Fruit fly (Drosophila melanogaster) whole organism, adult: ENCODE data around the gene stac.

Experiments used
- CG12768 ChIP-seq: fragments of 200-800 bp; sonication (Bioruptor generic); optimal IDR thresholded peaks from 2 replicates; lab custom pipeline; 2017; ENCODE audit warnings: missing biosample characterization, missing genetic modification characterization, mild to moderate bottlenecking, moderate library complexity, missing genetic modification reagents
- CG14711 ChIP-seq: fragments of 200-800 bp; sonication (Bioruptor generic); optimal IDR thresholded peaks from 2 replicates; lab custom pipeline; 2018; ENCODE audit warnings: missing biosample characterization, mild to moderate bottlenecking, missing genetic modification characterization, moderate library complexity
- CG33017 ChIP-seq: fragments of 200-800 bp; sonication (Bioruptor generic); optimal IDR thresholded peaks from 2 replicates; lab custom pipeline; 2018; ENCODE audit warnings: missing biosample characterization, mild to moderate bottlenecking, missing genetic modification characterization, moderate library complexity
- CG7045 ChIP-seq: fragments of 200-800 bp; sonication (Bioruptor generic); optimal IDR thresholded peaks from 2 replicates; lab custom pipeline; 2017; ENCODE audit warnings: missing biosample characterization, mild to moderate bottlenecking, missing genetic modification characterization
- CG7101 ChIP-seq: fragments of 200-800 bp; sonication (Bioruptor generic); optimal IDR thresholded peaks from 2 replicates; lab custom pipeline; 2018; ENCODE audit warnings: missing biosample characterization, mild to moderate bottlenecking, missing genetic modification characterization, moderate library complexity
- Crg-1 ChIP-seq: fragments of 200-800 bp; sonication (Bioruptor generic); optimal IDR thresholded peaks from 2 replicates; lab custom pipeline; 2016; ENCODE audit warnings: missing biosample characterization, missing genetic modification characterization
- Hr96 ChIP-seq: fragments of 200-800 bp; sonication (Bioruptor generic); optimal IDR thresholded peaks from 2 replicates; lab custom pipeline; 2016; ENCODE audit warnings: missing biosample characterization, missing genetic modification characterization
- Mnt ChIP-seq: fragments of 200-800 bp; sonication (Bioruptor generic); optimal IDR thresholded peaks from 2 replicates; lab custom pipeline; 2016; ENCODE audit warnings: missing biosample characterization, mild to moderate bottlenecking, missing genetic modification characterization
- bab1 ChIP-seq: fragments of 200-800 bp; sonication (Bioruptor generic); optimal IDR thresholded peaks from 3 replicates; lab custom pipeline; 2019; ENCODE audit warnings: missing biosample characterization, mild to moderate bottlenecking, missing genetic modification characterization, moderate library complexity
- cic ChIP-seq: fragments of 200-800 bp; sonication (Bioruptor generic); optimal IDR thresholded peaks from 2 replicates; lab custom pipeline; 2017; ENCODE audit warnings: missing biosample characterization, mild to moderate bottlenecking, missing genetic modification characterization, moderate library complexity
- cnc ChIP-seq, 2 experiments: fragments of >200 bp; optimal IDR thresholded peaks; 2 replicates each; lab custom pipeline; 2017
- kay ChIP-seq: fragments of 200-800 bp; sonication (Bioruptor generic); peaks from one replicate; lab custom pipeline; 2016; ENCODE audit warnings: missing biosample characterization, missing genetic modification characterization, borderline replicate concordance
- ovo ChIP-seq: fragments of 200-800 bp; sonication (Bioruptor generic); optimal IDR thresholded peaks from 2 replicates; lab custom pipeline; 2016; ENCODE audit warnings: missing biosample characterization, missing genetic modification characterization
- tj ChIP-seq: fragments of 200-800 bp; sonication (Bioruptor generic); optimal IDR thresholded peaks from 3 replicates; lab custom pipeline; 2017; ENCODE audit warnings: missing biosample characterization, mild to moderate bottlenecking, missing genetic modification characterization, moderate library complexity

DNA sequence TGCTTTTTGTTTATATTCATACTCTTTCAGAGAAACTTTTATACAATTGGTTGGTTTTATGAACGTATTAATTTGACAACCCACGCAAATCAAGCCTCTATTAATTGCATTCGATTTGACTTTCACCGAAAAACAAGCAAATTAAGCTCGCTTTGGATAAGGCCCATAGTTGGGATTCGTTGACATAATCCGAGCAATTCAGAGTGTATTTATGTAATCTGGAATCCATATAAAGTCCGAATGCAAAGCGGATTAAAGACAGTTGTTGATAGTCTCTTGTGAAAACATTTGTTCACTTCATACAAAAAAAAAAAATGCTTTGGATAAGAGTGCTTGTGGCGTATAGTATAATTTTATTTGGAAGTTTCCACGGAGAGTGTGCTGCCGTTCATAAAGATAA, 46.2 kb downstream of the stac start, which contains the start of gene CG45095:
- TF ChIP-seq CG12768 (GFP tag; lab: Kevin White, UChicago), result no peak
- no peak for TF ChIP-seq CG33017
- TF ChIP-seq Mnt (GFP tag; lab: Kevin White, UChicago), result no peak
- TF ChIP-seq bab1, result no peak
- no peak for TF ChIP-seq cic (GFP tag; lab: Kevin White, UChicago)
- no peak for TF ChIP-seq CG7101 (tag; lab: Kevin White, UChicago)
- no peak for TF ChIP-seq CG14711 (tag; lab: Kevin White, UChicago)
- no peak for TF ChIP-seq Crg-1 (GFP tag; lab: Kevin White, UChicago)
- no peak for TF ChIP-seq tj (GFP tag; lab: Kevin White, UChicago)
- no peak for TF ChIP-seq Hr96 (GFP tag; lab: Kevin White, UChicago)
- TF ChIP-seq CG7045, result no peak
- no peak for TF ChIP-seq ovo
- TF ChIP-seq kay (GFP tag; lab: Kevin White, UChicago), result no peak
- TF ChIP-seq cnc (optimal IDR thresholded peaks at IDR 0.05; lab: Kevin White, UChicago), result no peak
